Fruit fly (Drosophila melanogaster) whole organism, embryonic: ENCODE data around the gene a10.

ENCODE experiments used
- B-H1 ChIP-seq: fragments of 200-800 bp; sonication (Bioruptor generic); IDR thresholded peaks from 3 replicates; pipeline ENCODE4 v1.3.6; 2022; ENCODE audit warnings: missing biosample characterization, missing genetic modification characterization
- Bdp1 ChIP-seq: fragments of 200-800 bp; sonication (Bioruptor generic); optimal IDR thresholded peaks from 3 replicates; lab custom pipeline; 2016; ENCODE audit warnings: missing biosample characterization, missing genetic modification characterization
- CG10431 ChIP-seq: fragments of 200-800 bp; sonication (Bioruptor generic); optimal IDR thresholded peaks from 3 replicates; lab custom pipeline; 2018; ENCODE audit warnings: missing biosample characterization, mild to moderate bottlenecking, missing genetic modification characterization
- CG10979 ChIP-seq: fragments of 200-800 bp; sonication (Bioruptor generic); optimal IDR thresholded peaks from 2 replicates; lab custom pipeline; 2018; ENCODE audit warnings: missing biosample characterization, mild to moderate bottlenecking, missing genetic modification characterization, moderate library complexity
- CG12391 ChIP-seq: fragments of 200-800 bp; sonication (Bioruptor generic); optimal IDR thresholded peaks from 3 replicates; lab custom pipeline; 2018; ENCODE audit warnings: missing biosample characterization, mild to moderate bottlenecking, missing genetic modification characterization, moderate library complexity
- CG13296 ChIP-seq: fragments of 200-800 bp; sonication (Bioruptor generic); optimal IDR thresholded peaks from 3 replicates; lab custom pipeline; 2018; ENCODE audit warnings: missing biosample characterization, mild to moderate bottlenecking, missing genetic modification characterization
- CG13775 ChIP-seq: fragments of 200-800 bp; sonication (Bioruptor generic); optimal IDR thresholded peaks from 3 replicates; lab custom pipeline; 2017; ENCODE audit warnings: missing biosample characterization, mild to moderate bottlenecking, missing genetic modification characterization
- CG17829 ChIP-seq: fragments of 200-800 bp; optimal IDR thresholded peaks from 2 replicates; lab custom pipeline; 2019; ENCODE audit warnings: missing biosample characterization, mild to moderate bottlenecking, missing genetic modification characterization, moderate library complexity
- CG18011 ChIP-seq: fragments of 200-800 bp; sonication (Bioruptor generic); optimal IDR thresholded peaks from 2 replicates; lab custom pipeline; 2017; ENCODE audit warnings: missing biosample characterization, missing genetic modification characterization, mild to moderate bottlenecking, moderate library complexity, missing genotype
- CG18619 ChIP-seq: fragments of 200-800 bp; sonication (Bioruptor generic); optimal IDR thresholded peaks from 3 replicates; lab custom pipeline; 2017; ENCODE audit warnings: missing biosample characterization, mild to moderate bottlenecking, missing genetic modification characterization
- CG2202 ChIP-seq: fragments of 200-800 bp; sonication (Bioruptor generic); optimal IDR thresholded peaks from 2 replicates; lab custom pipeline; 2018; ENCODE audit warnings: missing biosample characterization, mild to moderate bottlenecking, missing genetic modification characterization
- CG2875 ChIP-seq: fragments of 200-800 bp; sonication (Bioruptor generic); optimal IDR thresholded peaks from 2 replicates; lab custom pipeline; 2017; ENCODE audit warnings: missing biosample characterization, mild to moderate bottlenecking, missing genetic modification characterization, missing genetic modification reagents
- CG31441 ChIP-seq: fragments of 200-800 bp; sonication (Bioruptor generic); IDR thresholded peaks from 2 replicates; pipeline ENCODE4 v1.3.6; 2022; ENCODE audit warnings: missing biosample characterization, missing genetic modification characterization
- CG34376 ChIP-seq: fragments of 200-800 bp; sonication (Bioruptor generic); optimal IDR thresholded peaks from 2 replicates; lab custom pipeline; 2018; ENCODE audit warnings: missing biosample characterization, mild to moderate bottlenecking, missing genetic modification characterization
- CG34422 ChIP-seq: fragments of 200-800 bp; sonication (Bioruptor generic); IDR thresholded peaks from 3 replicates; pipeline ENCODE4 v1.3.6; 2022; ENCODE audit warnings: missing biosample characterization, missing genetic modification characterization
- CG4328 ChIP-seq: fragments of 200-800 bp; sonication (Bioruptor generic); optimal IDR thresholded peaks from 3 replicates; lab custom pipeline; 2017; ENCODE audit warnings: missing biosample characterization, missing genetic modification reagents, missing genetic modification characterization
- CG4404 ChIP-seq: fragments of 200-800 bp; sonication (Bioruptor generic); IDR thresholded peaks from 2 replicates; pipeline ENCODE4 v1.3.6; 2022; ENCODE audit warnings: missing biosample characterization, missing genetic modification characterization
- CG4730 ChIP-seq: fragments of 200-800 bp; sonication (Bioruptor generic); IDR thresholded peaks from 2 replicates; pipeline ENCODE4 v1.3.6; 2022; ENCODE audit warnings: missing biosample characterization, missing genetic modification characterization
- CG7556 ChIP-seq: fragments of 200-800 bp; sonication (Bioruptor generic); optimal IDR thresholded peaks from 2 replicates; lab custom pipeline; 2017; ENCODE audit warnings: missing biosample characterization, mild to moderate bottlenecking, missing genetic modification characterization
- CG7839 ChIP-seq: fragments of 200-800 bp; sonication (Bioruptor generic); optimal IDR thresholded peaks from 3 replicates; lab custom pipeline; 2018; ENCODE audit warnings: missing biosample characterization, mild to moderate bottlenecking, missing genetic modification characterization, moderate library complexity
- CG9932 ChIP-seq: fragments of 200-800 bp; sonication (Bioruptor generic); IDR thresholded peaks from 2 replicates; pipeline ENCODE4 v1.3.6; 2022; ENCODE audit warnings: missing biosample characterization, missing genetic modification characterization
- Chrac-16 ChIP-seq: fragments of 200-800 bp; sonication (Bioruptor generic); optimal IDR thresholded peaks from 3 replicates; lab custom pipeline; 2016; ENCODE audit warnings: missing biosample characterization, missing genetic modification characterization
- CrebB ChIP-seq: fragments of 200-800 bp; sonication (Bioruptor generic); optimal IDR thresholded peaks from 3 replicates; lab custom pipeline; 2018; ENCODE audit warnings: missing biosample characterization, mild to moderate bottlenecking, missing genetic modification characterization
- NFAT ChIP-seq: fragments of 200-800 bp; sonication (Bioruptor generic); IDR thresholded peaks from 2 replicates; pipeline ENCODE4 v1.3.6; 2022; ENCODE audit warnings: missing biosample characterization, missing genetic modification characterization
- Sox100B ChIP-seq: fragments of 200-800 bp; sonication (Bioruptor generic); optimal IDR thresholded peaks from 3 replicates; lab custom pipeline; 2018; ENCODE audit warnings: missing biosample characterization, mild to moderate bottlenecking, missing genetic modification characterization
- Sox102F ChIP-seq: fragments of 200-800 bp; sonication (Bioruptor generic); optimal IDR thresholded peaks from 2 replicates; lab custom pipeline; 2018; ENCODE audit warnings: missing biosample characterization, mild to moderate bottlenecking, missing genetic modification characterization, moderate library complexity
- Sry-β ChIP-seq: fragments of 200-800 bp; sonication (Bioruptor generic); optimal IDR thresholded peaks from 2 replicates; lab custom pipeline; 2018; ENCODE audit warnings: missing biosample characterization, mild to moderate bottlenecking, missing genetic modification characterization, moderate library complexity
- Ssrp ChIP-seq: fragments of 200-800 bp; sonication (Bioruptor generic); optimal IDR thresholded peaks from 2 replicates; lab custom pipeline; 2018; ENCODE audit warnings: missing biosample characterization, mild to moderate bottlenecking, missing genetic modification characterization, moderate library complexity
- Usf ChIP-seq: fragments of 200-800 bp; sonication (Bioruptor generic); optimal IDR thresholded peaks from 2 replicates; lab custom pipeline; 2017; ENCODE audit warnings: missing genotype, missing biosample characterization, missing genetic modification characterization
- YL-1 ChIP-seq: fragments of 200-800 bp; sonication (Bioruptor generic); optimal IDR thresholded peaks from 3 replicates; lab custom pipeline; 2017; ENCODE audit warnings: missing biosample characterization, mild to moderate bottlenecking, missing genetic modification characterization
- bcd ChIP-seq: fragments of 200-800 bp; sonication (Bioruptor generic); optimal IDR thresholded peaks from 2 replicates; lab custom pipeline; 2017; ENCODE audit warnings: missing biosample characterization, mild to moderate bottlenecking, missing genetic modification characterization
- cato ChIP-seq: fragments of 200-800 bp; sonication (Bioruptor generic); optimal IDR thresholded peaks from 2 replicates; lab custom pipeline; 2016; ENCODE audit warnings: missing biosample characterization, missing genetic modification characterization, borderline replicate concordance
- chif ChIP-seq, 2 experiments: fragments of 200-800 bp; sonication (Bioruptor generic); optimal IDR thresholded peaks; 3 replicates each; lab custom pipeline; 2016; ENCODE audit warnings: missing biosample characterization in 2 of 2, missing genetic modification characterization in 2 of 2
- ewg ChIP-seq: fragments of 200-800 bp; sonication (Bioruptor generic); optimal IDR thresholded peaks from 3 replicates; lab custom pipeline; 2017; ENCODE audit warnings: mild to moderate bottlenecking, missing biosample characterization, missing genetic modification reagents, missing genetic modification characterization
- gfzf ChIP-seq: fragments of 200-800 bp; sonication (Bioruptor generic); optimal IDR thresholded peaks from 2 replicates; lab custom pipeline; 2016; ENCODE audit warnings: missing biosample characterization, mild to moderate bottlenecking, missing genetic modification characterization, moderate library complexity
- her ChIP-seq: fragments of 200-800 bp; sonication (Bioruptor generic); optimal IDR thresholded peaks from 2 replicates; lab custom pipeline; 2016; ENCODE audit warnings: missing biosample characterization, missing genetic modification characterization
- jigr1 ChIP-seq: fragments of 200-800 bp; sonication (Bioruptor generic); IDR thresholded peaks from 3 replicates; pipeline ENCODE4 v1.3.6; 2022; ENCODE audit warnings: missing biosample characterization, missing genetic modification characterization
- knrl ChIP-seq: fragments of 200-800 bp; sonication (Bioruptor generic); IDR thresholded peaks from 3 replicates; pipeline ENCODE4 v1.3.6; 2022; ENCODE audit warnings: missing biosample characterization, missing genetic modification characterization; ENCODE audit not compliant: partially characterized antibody
- lab ChIP-seq: fragments of 200-800 bp; sonication (Bioruptor generic); optimal IDR thresholded peaks from 3 replicates; lab custom pipeline; 2017; ENCODE audit warnings: missing biosample characterization, missing genetic modification characterization, mild to moderate bottlenecking, moderate library complexity, missing genetic modification reagents
- mam ChIP-seq: fragments of 200-800 bp; sonication (Bioruptor generic); optimal IDR thresholded peaks from 3 replicates; lab custom pipeline; 2016; ENCODE audit warnings: missing biosample characterization, missing genetic modification characterization
- peb ChIP-seq: fragments of 200-800 bp; sonication (Bioruptor generic); IDR thresholded peaks from 2 replicates; pipeline ENCODE4 v1.3.6; 2022; ENCODE audit warnings: missing biosample characterization, missing genetic modification characterization
- pum ChIP-seq: fragments of 200-800 bp; sonication (Bioruptor generic); optimal IDR thresholded peaks from 2 replicates; lab custom pipeline; 2016; ENCODE audit warnings: missing biosample characterization, missing genetic modification characterization
- sisA ChIP-seq: fragments of 200-800 bp; sonication (Bioruptor generic); IDR thresholded peaks from 2 replicates; pipeline ENCODE4 v1.3.6; 2022; ENCODE audit warnings: missing biosample characterization, missing genetic modification characterization
- tll ChIP-seq, 2 experiments: fragments of 200-800 bp in 1 of 2; fragments of >200 bp in 1 of 2; sonication (Bioruptor generic) in 1 of 2; optimal IDR thresholded peaks; 2 replicates each; lab custom pipeline; 2017 to 2019; ENCODE audit warnings: missing biosample characterization in 2 of 2, missing genetic modification characterization in 2 of 2, mild to moderate bottlenecking in 1 of 2, moderate library complexity in 1 of 2
- tx ChIP-seq: fragments of 200-800 bp; sonication (Bioruptor generic); optimal IDR thresholded peaks from 2 replicates; lab custom pipeline; 2016; ENCODE audit warnings: missing biosample characterization, missing genetic modification characterization
- wek ChIP-seq: fragments of 200-800 bp; sonication (Bioruptor generic); optimal IDR thresholded peaks from 3 replicates; lab custom pipeline; 2018; ENCODE audit warnings: missing biosample characterization, mild to moderate bottlenecking, missing genetic modification characterization, moderate library complexity
- zen ChIP-seq: fragments of 200-800 bp; sonication (Bioruptor generic); optimal IDR thresholded peaks from 3 replicates; lab custom pipeline; 2018; ENCODE audit warnings: missing biosample characterization, mild to moderate bottlenecking, missing genetic modification characterization, moderate library complexity

The a10 gene

dm6 chr3L:17015663-17016575 is 7.6 kb downstream of the a10 start, which contains the start of the genes CG6664 and CG7728 (continued):
- TF ChIP-seq YL-1: peak; percentile 32
- TF ChIP-seq pum (GFP tag; lab: Kevin White, UChicago): peak; percentile 35
- peak; percentile 38 for TF ChIP-seq Ssrp
- no peak for TF ChIP-seq CG4404 (GFP tag; lab: Robert Waterston, UW)
- peak; percentile 55 for TF ChIP-seq CG7556 (GFP tag; lab: Kevin White, UChicago)
- TF ChIP-seq peb: no peak
- no peak for TF ChIP-seq CrebB (tag; lab: Kevin White, UChicago)
- TF ChIP-seq CG10431 (GFP tag; lab: Kevin White, UChicago): peak; percentile 4
- TF ChIP-seq jigr1 (GFP tag; lab: Robert Waterston, UW): peak; percentile 18; the same call in 1 of the 3 replicates
- TF ChIP-seq zen (tag; lab: Kevin White, UChicago): no peak
- TF ChIP-seq NFAT (GFP tag; lab: Robert Waterston, UW): peak; percentile 61; the same call in 1 of the 2 replicates
- TF ChIP-seq CG4730: no peak
- peak; percentile 9 for TF ChIP-seq ewg (GFP tag; lab: Kevin White, UChicago)
- peak; percentile 50 for TF ChIP-seq bcd (GFP tag; lab: Kevin White, UChicago)
- peak; percentile 36 for TF ChIP-seq CG13296 (GFP tag; lab: Kevin White, UChicago)
- peak; percentile 52 for TF ChIP-seq CG34422 (GFP tag; lab: Robert Waterston, UW)
- peak; percentile 31 for TF ChIP-seq CG17829 (tag; lab: Kevin White, UChicago)
- no peak for TF ChIP-seq Bdp1 (GFP tag; lab: Kevin White, UChicago)
- TF ChIP-seq CG4328 (GFP tag; lab: Kevin White, UChicago): peak; percentile 56
- peak; percentile 86 for TF ChIP-seq CG9932 (GFP tag; lab: Robert Waterston, UW)
- TF ChIP-seq gfzf (GFP tag; lab: Kevin White, UChicago): peak; percentile 83
- TF ChIP-seq wek (GFP tag; lab: Kevin White, UChicago): no peak
- peak; percentile 52; the same call in 1 of the 2 replicates for TF ChIP-seq CG31441 (GFP tag; lab: Robert Waterston, UW)
- no peak for TF ChIP-seq CG7839 (tag; lab: Kevin White, UChicago)
- peak; percentile 66 for TF ChIP-seq mam (GFP tag; lab: Kevin White, UChicago)
- peak; percentile 68 for TF ChIP-seq CG18619 (GFP tag; lab: Kevin White, UChicago)
- TF ChIP-seq sisA (GFP tag; lab: Robert Waterston, UW): peak; percentile 60
- TF ChIP-seq CG34376 (GFP tag; lab: Kevin White, UChicago): peak; percentile 39
- TF ChIP-seq Usf (GFP tag; lab: Kevin White, UChicago): no peak
- peak; percentile 80 for TF ChIP-seq CG13775
- TF ChIP-seq Chrac-16 (GFP tag; lab: Kevin White, UChicago): peak; percentile 41
- TF ChIP-seq Sox100B (GFP tag; lab: Kevin White, UChicago): no peak
- peak; percentile 59; the same call in 2 of the 3 replicates for TF ChIP-seq knrl (GFP tag; lab: Robert Waterston, UW)
- peak; percentile 14 for TF ChIP-seq CG10979 (tag; lab: Kevin White, UChicago)
- TF ChIP-seq chif (GFP tag; optimal IDR thresholded peaks at IDR 0.05; lab: Kevin White, UChicago): peak; percentile 35 to 51
- TF ChIP-seq tx (GFP tag; lab: Kevin White, UChicago): peak; percentile 36
- TF ChIP-seq tll (GFP tag; optimal IDR thresholded peaks at IDR 0.05; lab: Kevin White, UChicago): peak in 1 of 2 experiments; percentile 59
- TF ChIP-seq CG2202 (tag; lab: Kevin White, UChicago): no peak
- peak; percentile 54 for TF ChIP-seq Sry-β (GFP tag; lab: Kevin White, UChicago)
- TF ChIP-seq cato (GFP tag; lab: Kevin White, UChicago): no peak
- TF ChIP-seq Sox102F: no peak
- peak; percentile 1 for TF ChIP-seq CG18011 (GFP tag; lab: Kevin White, UChicago)
- no peak for TF ChIP-seq lab (GFP tag; lab: Kevin White, UChicago)
- TF ChIP-seq B-H1 (GFP tag; lab: Robert Waterston, UW): 0 out of 3 replicates have a peak, but pooled peaks have one; percentile 13
- TF ChIP-seq CG2875 (GFP tag; lab: Kevin White, UChicago): no peak
- TF ChIP-seq CG12391 (tag; lab: Kevin White, UChicago): peak; percentile 59
- no peak for TF ChIP-seq her (GFP tag; lab: Kevin White, UChicago)
